Worm (Caenorhabditis elegans): Measurements from ENCODE around the gene R09H10.5.

Gene R09H10.5

DNA sequence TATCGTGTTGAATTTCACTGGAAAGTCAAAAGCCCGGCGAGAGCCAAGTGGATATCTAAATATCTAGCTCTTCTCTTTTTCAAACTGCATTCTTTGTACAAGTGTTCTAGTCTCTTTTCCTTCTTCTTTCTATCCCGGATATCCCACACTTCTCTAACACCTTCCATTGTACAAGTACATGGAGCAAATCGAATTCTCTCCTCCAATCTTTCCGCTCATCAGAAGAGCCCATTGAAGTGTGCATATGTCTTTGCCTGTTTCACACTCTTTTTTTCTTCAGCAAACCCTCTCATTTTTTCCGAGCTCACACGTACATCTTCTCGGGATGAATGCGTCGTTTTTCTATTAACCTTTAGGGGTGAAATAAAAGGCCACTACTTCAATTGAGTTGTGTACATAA lies 55.2 kb downstream of the R09H10.5 start:
- no peak for TF ChIP-seq ceh-36 (tag; optimal IDR thresholded peaks at IDR 0.05)
- TF ChIP-seq hmg-4 (GFP tag; optimal IDR thresholded peaks at IDR 0.05), result no peak
- TF ChIP-seq pes-1 (GFP tag; IDR thresholded peaks at IDR 0.05), result no peak
- no peak for TF ChIP-seq hmbx-1 (tag; optimal IDR thresholded peaks at IDR 0.05)
- no peak for TF ChIP-seq ceh-13 (GFP tag; optimal IDR thresholded peaks at IDR 0.05)
- TF ChIP-seq tbx-37 (GFP tag; conservative IDR thresholded peaks at IDR 0.05), result no peak
- TF ChIP-seq scrt-1 (GFP tag; IDR thresholded peaks at IDR 0.05), result no peak
- no peak for TF ChIP-seq tra-4 (tag; optimal IDR thresholded peaks at IDR 0.05)
- TF ChIP-seq B0310.2 (tag; optimal IDR thresholded peaks at IDR 0.05), result no peak
- TF ChIP-seq flt-1 (GFP tag; IDR thresholded peaks at IDR 0.05), result no peak
- TF ChIP-seq tbx-11 (GFP tag; IDR thresholded peaks at IDR 0.05), result no peak
- TF ChIP-seq ets-7 (tag; optimal IDR thresholded peaks at IDR 0.05), result no peak
- no peak for TF ChIP-seq ama-1 (optimal IDR thresholded peaks at IDR 0.05)
- no peak for TF ChIP-seq F13C5.2 (tag; optimal IDR thresholded peaks at IDR 0.05)
- no peak for TF ChIP-seq aly-1 (tag; optimal IDR thresholded peaks at IDR 0.05)
- TF ChIP-seq hnd-1 (tag; optimal IDR thresholded peaks at IDR 0.05), result no peak
- TF ChIP-seq sea-1 (GFP tag; conservative IDR thresholded peaks at IDR 0.05), result no peak
